Fruit fly (Drosophila melanogaster) whole organism, pupa: ENCODE measurements around the gene CG14990.

Experiments
- CG10348 ChIP-seq: fragments of 200-800 bp; sonication (Bioruptor generic); IDR thresholded peaks from 2 replicates; pipeline ENCODE4 v1.3.6; 2022; ENCODE audit warnings: missing biosample characterization, missing genetic modification characterization
- CG12605 ChIP-seq: fragments of 200-800 bp; sonication (Bioruptor generic); IDR thresholded peaks from 2 replicates; pipeline ENCODE4 v1.3.6; 2022; ENCODE audit warnings: missing biosample characterization, missing genetic modification characterization
- CG13204 ChIP-seq: fragments of 200-800 bp; sonication (Bioruptor generic); optimal IDR thresholded peaks from 2 replicates; lab custom pipeline; 2018; ENCODE audit warnings: missing biosample characterization, mild to moderate bottlenecking, missing genetic modification characterization, moderate library complexity
- CG14655 ChIP-seq: fragments of 200-800 bp; sonication (Bioruptor generic); optimal IDR thresholded peaks from 3 replicates; lab custom pipeline; 2017; ENCODE audit warnings: mild to moderate bottlenecking, missing biosample characterization, missing genetic modification reagents, missing genetic modification characterization
- CG15710 ChIP-seq: fragments of 200-800 bp; sonication (Bioruptor generic); optimal IDR thresholded peaks from 2 replicates; lab custom pipeline; 2018; ENCODE audit warnings: missing biosample characterization, mild to moderate bottlenecking, missing genetic modification characterization, moderate library complexity
- CG17806 ChIP-seq: fragments of 200-800 bp; sonication (Bioruptor generic); optimal IDR thresholded peaks from 2 replicates; lab custom pipeline; 2018; ENCODE audit warnings: missing biosample characterization, mild to moderate bottlenecking, missing genetic modification characterization, moderate library complexity
- CG32121 ChIP-seq: fragments of 200-800 bp; sonication (Bioruptor generic); IDR thresholded peaks from 2 replicates; pipeline ENCODE4 v1.3.6; 2022; ENCODE audit warnings: missing biosample characterization, missing genetic modification characterization
- CG34367 ChIP-seq: fragments of 200-800 bp; sonication (Bioruptor generic); optimal IDR thresholded peaks from 2 replicates; lab custom pipeline; 2018; ENCODE audit warnings: missing biosample characterization, mild to moderate bottlenecking, missing genetic modification characterization
- CG4496 ChIP-seq: fragments of 200-800 bp; sonication (Bioruptor generic); IDR thresholded peaks from 3 replicates; pipeline ENCODE4 v1.3.6; 2022; ENCODE audit warnings: missing biosample characterization, missing genetic modification characterization
- CG8159 ChIP-seq: fragments of 200-800 bp; sonication (Bioruptor generic); optimal IDR thresholded peaks from 3 replicates; lab custom pipeline; 2018; ENCODE audit warnings: missing biosample characterization, mild to moderate bottlenecking, missing genetic modification characterization, moderate library complexity
- CG8301 ChIP-seq: fragments of 200-800 bp; sonication (Bioruptor generic); optimal IDR thresholded peaks from 2 replicates; lab custom pipeline; 2018; ENCODE audit warnings: missing biosample characterization, mild to moderate bottlenecking, missing genetic modification characterization
- CG9948 ChIP-seq: fragments of 200-800 bp; sonication (Bioruptor generic); optimal IDR thresholded peaks from 2 replicates; lab custom pipeline; 2018; ENCODE audit warnings: missing biosample characterization, mild to moderate bottlenecking, missing genetic modification characterization, moderate library complexity
- D1 ChIP-seq: fragments of 200-800 bp; sonication (Bioruptor generic); optimal IDR thresholded peaks from 2 replicates; lab custom pipeline; 2018; ENCODE audit warnings: missing biosample characterization, mild to moderate bottlenecking, missing genetic modification characterization, moderate library complexity
- EcR ChIP-seq: fragments of 200-800 bp; sonication (Bioruptor generic); optimal IDR thresholded peaks from 3 replicates; lab custom pipeline; 2019; ENCODE audit warnings: missing biosample characterization, missing genetic modification characterization, mild to moderate bottlenecking, moderate library complexity, missing genetic modification reagents
- Ets98B ChIP-seq: fragments of 200-800 bp; sonication (Bioruptor generic); IDR thresholded peaks from 2 replicates; pipeline ENCODE4 v1.3.6; 2022; ENCODE audit warnings: missing biosample characterization, missing genetic modification characterization
- Pif1A ChIP-seq: fragments of 200-800 bp; sonication (Bioruptor generic); optimal IDR thresholded peaks from 3 replicates; lab custom pipeline; 2016; ENCODE audit warnings: missing biosample characterization, missing genetic modification characterization
- Pif1B ChIP-seq: fragments of 200-800 bp; sonication (Bioruptor generic); optimal IDR thresholded peaks from 3 replicates; lab custom pipeline; 2016; ENCODE audit warnings: missing biosample characterization, missing genetic modification characterization
- Snoo ChIP-seq: fragments of 200-800 bp; sonication (Bioruptor generic); optimal IDR thresholded peaks from 3 replicates; lab custom pipeline; 2017; ENCODE audit warnings: missing biosample characterization, mild to moderate bottlenecking, missing genetic modification characterization, inconsistent platforms
- fd96Ca ChIP-seq: fragments of 200-800 bp; sonication (Bioruptor generic); IDR thresholded peaks from 3 replicates; pipeline ENCODE4 v1.3.6; 2022; ENCODE audit warnings: missing biosample characterization, missing genetic modification characterization
- gl ChIP-seq: fragments of 200-800 bp; sonication (Bioruptor generic); optimal IDR thresholded peaks from 2 replicates; lab custom pipeline; 2018; ENCODE audit warnings: missing biosample characterization, mild to moderate bottlenecking, missing genetic modification characterization
- rn ChIP-seq: fragments of 200-800 bp; sonication (Bioruptor generic); IDR thresholded peaks from 2 replicates; pipeline ENCODE4 v1.3.6; 2022; ENCODE audit warnings: missing biosample characterization, missing genetic modification characterization

CG14990 gene

dm6 chr3L:4059293-4059820, 33.6 kb upstream of the CG14990 start, which contains the start of gene Ugt305A1:
Gene Ugt305A1, plus strand, starts transcription at chr3L:4059770.
- no peak for TF ChIP-seq CG10348 (GFP tag; lab: Robert Waterston, UW)
- no peak for TF ChIP-seq Pif1A (GFP tag; lab: Kevin White, UChicago)
- TF ChIP-seq CG13204 (GFP tag; lab: Kevin White, UChicago), result no peak
- TF ChIP-seq Pif1B (GFP tag; lab: Kevin White, UChicago), result no peak
- TF ChIP-seq CG15710 (tag; lab: Kevin White, UChicago), result no peak
- TF ChIP-seq CG9948 (tag; lab: Kevin White, UChicago), result no peak
- TF ChIP-seq gl (tag; lab: Kevin White, UChicago), result no peak
- TF ChIP-seq Ets98B (GFP tag; lab: Robert Waterston, UW), result no peak
- TF ChIP-seq Snoo, result no peak
- TF ChIP-seq CG32121, result no peak
- TF ChIP-seq CG17806 (tag; lab: Kevin White, UChicago), result no peak

- TF ChIP-seq CG34367 (tag; lab: Kevin White, UChicago), result no peak
- no peak for TF ChIP-seq CG12605 (GFP tag; lab: Robert Waterston, UW)
- no peak for TF ChIP-seq rn (GFP tag; lab: Robert Waterston, UW)
- no peak for TF ChIP-seq CG15710 (tag; lab: Kevin White, UChicago)
- no peak for TF ChIP-seq CG4496 (GFP tag; lab: Robert Waterston, UW)
- TF ChIP-seq CG32121, result no peak
- no peak for TF ChIP-seq D1 (tag; lab: Kevin White, UChicago)
- no peak for TF ChIP-seq CG8301
- TF ChIP-seq Ets98B (GFP tag; lab: Robert Waterston, UW), result no peak
- TF ChIP-seq EcR (GFP tag; lab: Kevin White, UChicago), result no peak
- TF ChIP-seq CG9948 (tag; lab: Kevin White, UChicago), result no peak
- TF ChIP-seq CG14655 (GFP tag; lab: Kevin White, UChicago), result no peak
- no peak for TF ChIP-seq CG10348 (GFP tag; lab: Robert Waterston, UW)
- TF ChIP-seq CG17806 (tag; lab: Kevin White, UChicago), result no peak
- TF ChIP-seq Pif1A (GFP tag; lab: Kevin White, UChicago), result no peak
- no peak for TF ChIP-seq Snoo
- TF ChIP-seq fd96Ca (GFP tag; lab: Robert Waterston, UW), result no peak
- no peak for TF ChIP-seq CG8159 (tag; lab: Kevin White, UChicago)
- no peak for TF ChIP-seq CG13204 (GFP tag; lab: Kevin White, UChicago)
Observed at dm6 chr3L:4061921-4062474, 31.0 kb upstream of the CG14990 start, which contains the start of gene dib. Gene dib, plus strand, starts transcription at chr3L:4062292.

- peak; percentile 42 for TF ChIP-seq Ets98B (GFP tag; lab: Robert Waterston, UW)
- TF ChIP-seq CG12605 (GFP tag; lab: Robert Waterston, UW), result peak; percentile 62
- no peak for TF ChIP-seq CG14655 (GFP tag; lab: Kevin White, UChicago)
- TF ChIP-seq CG32121, result peak; percentile 64
- peak; percentile 56; the same call in 2 of the 3 replicates for TF ChIP-seq fd96Ca (GFP tag; lab: Robert Waterston, UW)
- peak; percentile 43; the same call in 1 of the 3 replicates for TF ChIP-seq CG4496 (GFP tag; lab: Robert Waterston, UW)
- no peak for TF ChIP-seq CG17806 (tag; lab: Kevin White, UChicago)
Observed at dm6 chr3L:4068368-4068767, 24.6 kb upstream of the CG14990 start.

dm6 chr3L:4069069-4069468, 23.9 kb upstream of the CG14990 start, which contains the start of gene CG32259:
Gene CG32259, plus strand, starts transcription at chr3L:4069369.
- TF ChIP-seq Pif1A (GFP tag; lab: Kevin White, UChicago) (no peak), CG17806 (tag; lab: Kevin White, UChicago) (no peak), CG13204 (GFP tag; lab: Kevin White, UChicago) (no peak), CG4496 (GFP tag; lab: Robert Waterston, UW) (no peak), gl (tag; lab: Kevin White, UChicago) (no peak), CG12605 (GFP tag; lab: Robert Waterston, UW) (no peak)
- TF ChIP-seq, all 21 proteins: peak for 0

dm6 chr3L:4070221-4070995, 22.6 kb upstream of the CG14990 start:
- TF ChIP-seq CG10348 (GFP tag; lab: Robert Waterston, UW), result peak; percentile 95
- peak; percentile 95 for TF ChIP-seq Pif1B (GFP tag; lab: Kevin White, UChicago)
- TF ChIP-seq CG15710 (tag; lab: Kevin White, UChicago), result peak; percentile 98
- peak; percentile 99 for TF ChIP-seq Ets98B (GFP tag; lab: Robert Waterston, UW)
- peak; percentile 97 for TF ChIP-seq Pif1A (GFP tag; lab: Kevin White, UChicago)
- TF ChIP-seq Snoo, result peak; percentile 91
- TF ChIP-seq CG32121, result peak; percentile 99
- TF ChIP-seq EcR (GFP tag; lab: Kevin White, UChicago), result peak; percentile 54
- TF ChIP-seq CG9948 (tag; lab: Kevin White, UChicago), result peak; percentile 98
- peak; percentile 94 for TF ChIP-seq gl (tag; lab: Kevin White, UChicago)
- peak; percentile 99 for TF ChIP-seq CG4496 (GFP tag; lab: Robert Waterston, UW)
- TF ChIP-seq D1 (tag; lab: Kevin White, UChicago), result peak; percentile 70
- TF ChIP-seq CG12605 (GFP tag; lab: Robert Waterston, UW), result peak; percentile 98
- TF ChIP-seq CG13204 (GFP tag; lab: Kevin White, UChicago), result peak; percentile 96
- TF ChIP-seq fd96Ca (GFP tag; lab: Robert Waterston, UW), result peak; percentile 99
- TF ChIP-seq CG34367 (tag; lab: Kevin White, UChicago), result peak; percentile 97
- TF ChIP-seq CG14655 (GFP tag; lab: Kevin White, UChicago), result peak; percentile 98
- TF ChIP-seq CG8301, result peak; percentile 99
- peak; percentile 98 for TF ChIP-seq CG17806 (tag; lab: Kevin White, UChicago)
- TF ChIP-seq rn (GFP tag; lab: Robert Waterston, UW), result peak; percentile 96
- TF ChIP-seq CG8159 (tag; lab: Kevin White, UChicago), result peak; percentile 96
